Worm (Caenorhabditis elegans) whole organism, late embryonic: ENCODE results near the gene kcnl-1.

Experiments used
- K02D7.2 ChIP-seq: sonication (generic microtip); optimal IDR thresholded peaks from 2 replicates; lab custom pipeline; 2017; ENCODE audit warnings: mild to moderate bottlenecking, missing genetic modification characterization, missing compliant biosample characterization
- ceh-19 ChIP-seq: fragments of 200-800 bp; sonication (Bioruptor generic); optimal IDR thresholded peaks from 2 replicates; lab custom pipeline; 2018; ENCODE audit warnings: mild to moderate bottlenecking, missing genetic modification characterization, missing compliant biosample characterization
- fkh-10 ChIP-seq: fragments of 150-350 bp; optimal IDR thresholded peaks from 2 replicates; lab custom pipeline; 2014; ENCODE audit warnings: missing biosample characterization, missing genetic modification reagents, missing genetic modification characterization
- hlh-6 ChIP-seq: sonication (generic microtip); optimal IDR thresholded peaks from 2 replicates; lab custom pipeline; 2016; ENCODE audit warnings: missing genotype, missing genetic modification characterization, missing compliant biosample characterization
- pag-3 ChIP-seq: sonication (generic microtip); optimal IDR thresholded peaks from 2 replicates; lab custom pipeline; 2016; ENCODE audit warnings: missing compliant biosample characterization, missing genetic modification characterization, borderline replicate concordance
- pha-2 ChIP-seq: sonication (generic microtip); optimal IDR thresholded peaks from 2 replicates; lab custom pipeline; 2017; ENCODE audit warnings: mild to moderate bottlenecking, missing genetic modification characterization, missing compliant biosample characterization
- unc-86 ChIP-seq: sonication (generic microtip); optimal IDR thresholded peaks from 2 replicates; lab custom pipeline; 2016; ENCODE audit warnings: missing genetic modification characterization, missing compliant biosample characterization

DNA sequence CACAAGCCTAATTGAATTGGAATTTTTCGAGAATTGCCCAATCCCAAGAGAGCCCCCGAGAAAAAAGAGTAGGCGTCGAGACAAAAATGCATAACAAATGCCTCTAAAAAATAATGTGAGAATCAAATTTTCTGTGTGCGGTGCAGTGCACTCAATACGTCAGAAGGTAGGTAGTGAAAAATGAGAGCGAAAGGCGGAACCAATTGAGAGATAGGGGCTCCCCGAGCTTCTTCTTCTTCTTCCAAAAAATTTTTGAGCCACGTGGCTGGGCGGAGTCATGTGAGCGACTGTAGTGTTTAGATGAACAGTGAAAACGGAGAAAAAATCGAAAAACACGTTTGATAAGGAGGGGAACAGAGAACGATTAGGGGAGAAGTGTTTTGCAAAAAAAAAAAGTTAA is 40.6 kb upstream of the kcnl-1 start:
- TF ChIP-seq ceh-19 (GFP tag; lab: Kevin White, UChicago) (no peak), pag-3 (tag; lab: Kevin White, UChicago) (no peak), unc-86 (tag; lab: Kevin White, UChicago) (no peak), hlh-6 (tag; lab: Kevin White, UChicago) (no peak), K02D7.2 (tag; lab: Kevin White, UChicago) (no peak), fkh-10 (no peak), pha-2 (tag; lab: Kevin White, UChicago) (no peak)
